ENCODE assay signal across 4 fruit fly cellular contexts in genomic region chr3L:3338028-3338855, dm6.
TF ChIP-seq lines count a peak whose summit lies in the region.

No protein-coding gene starts in this region.

- no peak for TF ChIP-seq CTCF in whole organism, embryonic (GFP tag; optimal IDR thresholded peaks at IDR 0.05; lab: Kevin White, UChicago)

TF ChIP-seq in whole organism, adult, 20 proteins besides CTCF, POLR2A, EP300 and RAD21:
- TF ChIP-seq ovo (GFP tag; optimal IDR thresholded peaks at IDR 0.05; lab: Kevin White, UChicago) = peak; percentile 97
- no peak for TF ChIP-seq Clk (GFP tag; optimal IDR thresholded peaks at IDR 0.05; lab: Kevin White, UChicago)
- TF ChIP-seq CG33017 (tag; optimal IDR thresholded peaks at IDR 0.05; lab: Kevin White, UChicago) = no peak
- TF ChIP-seq Crg-1 (GFP tag; optimal IDR thresholded peaks at IDR 0.05; lab: Kevin White, UChicago) = peak; percentile 17
- peak; percentile 10 for TF ChIP-seq kay (GFP tag; lab: Kevin White, UChicago; ENCODE audit: borderline replicate concordance)
- peak; percentile 14 for TF ChIP-seq Mnt (GFP tag; optimal IDR thresholded peaks at IDR 0.05; lab: Kevin White, UChicago)
- TF ChIP-seq CG5204 (GFP tag; optimal IDR thresholded peaks at IDR 0.05; lab: Kevin White, UChicago) = no peak

TF ChIP-seq in whole organism, embryonic, 481 proteins besides CTCF, POLR2A, EP300 and RAD21 (continues in another document):
- no peak for TF ChIP-seq p53 (GFP tag; optimal IDR thresholded peaks at IDR 0.05; lab: Kevin White, UChicago)
- TF ChIP-seq Med (GFP tag; lab: Kevin White, UChicago) = peak; percentile 66
- no peak for TF ChIP-seq Antp (GFP tag; optimal IDR thresholded peaks at IDR 0.05; lab: Kevin White, UChicago)
- TF ChIP-seq CG30020 (tag; optimal IDR thresholded peaks at IDR 0.05; lab: Kevin White, UChicago) = no peak
- TF ChIP-seq CG10654 (GFP tag; optimal IDR thresholded peaks at IDR 0.05; lab: Kevin White, UChicago) = no peak
- TF ChIP-seq chinmo (GFP tag; IDR thresholded peaks at IDR 0.05; lab: Robert Waterston, UW; ENCODE audit: partially characterized antibody) = peak; percentile 77; the same call in 2 of the 4 replicates
- no peak for TF ChIP-seq Chrac-16 (GFP tag; optimal IDR thresholded peaks at IDR 0.05; lab: Kevin White, UChicago)
- no peak for TF ChIP-seq wor (GFP tag; IDR thresholded peaks at IDR 0.05; lab: Robert Waterston, UW)
- TF ChIP-seq CG6654 (GFP tag; optimal IDR thresholded peaks at IDR 0.05; lab: Kevin White, UChicago) = peak; percentile 94
- TF ChIP-seq CG8359 (GFP tag; optimal IDR thresholded peaks at IDR 0.05; lab: Kevin White, UChicago; ENCODE audit: borderline replicate concordance) = no peak
- no peak for TF ChIP-seq stc (GFP tag; IDR thresholded peaks at IDR 0.05; lab: Robert Waterston, UW)
- TF ChIP-seq CG15073 (GFP tag; optimal IDR thresholded peaks at IDR 0.05; lab: Kevin White, UChicago) = no peak
- TF ChIP-seq CG18476 (GFP tag; optimal IDR thresholded peaks at IDR 0.05; lab: Kevin White, UChicago) = no peak
- no peak for TF ChIP-seq tin (GFP tag; optimal IDR thresholded peaks at IDR 0.05; lab: Kevin White, UChicago)
- no peak for TF ChIP-seq CG4282 (GFP tag; optimal IDR thresholded peaks at IDR 0.05; lab: Kevin White, UChicago)
- no peak for TF ChIP-seq bowl (GFP tag; IDR thresholded peaks at IDR 0.05; lab: Robert Waterston, UW)
- TF ChIP-seq sima (GFP tag; optimal IDR thresholded peaks at IDR 0.05; lab: Kevin White, UChicago) = no peak
- peak; percentile 34 for TF ChIP-seq grau (tag; optimal IDR thresholded peaks at IDR 0.05; lab: Kevin White, UChicago)
- peak; percentile 29 for TF ChIP-seq kni (GFP tag; optimal IDR thresholded peaks at IDR 0.05; lab: Kevin White, UChicago)
- no peak for TF ChIP-seq CG12071 (GFP tag; optimal IDR thresholded peaks at IDR 0.05; lab: Kevin White, UChicago)
- TF ChIP-seq h (optimal IDR thresholded peaks at IDR 0.05; lab: Kevin White, UChicago) = no peak
- no peak for TF ChIP-seq amos (GFP tag; IDR thresholded peaks at IDR 0.05; lab: Robert Waterston, UW; ENCODE audit: partially characterized antibody)
- TF ChIP-seq her (GFP tag; optimal IDR thresholded peaks at IDR 0.05; lab: Kevin White, UChicago) = no peak
- 0 out of 3 replicates have a peak, but pooled peaks have one; percentile 26 for TF ChIP-seq CG34422 (GFP tag; IDR thresholded peaks at IDR 0.05; lab: Robert Waterston, UW)
- no peak for TF ChIP-seq CG18262 (tag; optimal IDR thresholded peaks at IDR 0.05; lab: Kevin White, UChicago)
- no peak for TF ChIP-seq ham (GFP tag; IDR thresholded peaks at IDR 0.05; lab: Robert Waterston, UW)
- TF ChIP-seq Hr3 (GFP tag; optimal IDR thresholded peaks at IDR 0.05; lab: Kevin White, UChicago) = no peak
- TF ChIP-seq CG10462 (GFP tag; optimal IDR thresholded peaks at IDR 0.05; lab: Kevin White, UChicago) = no peak
- peak; percentile 75 for TF ChIP-seq oc (tag; optimal IDR thresholded peaks at IDR 0.05; lab: Kevin White, UChicago)

TF ChIP-seq in whole organism, prepupa, 60 proteins besides CTCF, POLR2A, EP300 and RAD21 (continues in another document):
- no peak for TF ChIP-seq Eip75B (GFP tag; optimal IDR thresholded peaks at IDR 0.05; lab: Kevin White, UChicago)
- no peak for TF ChIP-seq CG15336 (GFP tag; IDR thresholded peaks at IDR 0.05; lab: Robert Waterston, UW)
- no peak for TF ChIP-seq CG7368 (GFP tag; optimal IDR thresholded peaks at IDR 0.05; lab: Kevin White, UChicago)
- no peak for TF ChIP-seq fd85E (GFP tag; optimal IDR thresholded peaks at IDR 0.05; lab: Kevin White, UChicago)
- no peak for TF ChIP-seq Sox15 (GFP tag; optimal IDR thresholded peaks at IDR 0.05; lab: Kevin White, UChicago)
- TF ChIP-seq Hr38 (GFP tag; optimal IDR thresholded peaks at IDR 0.05; lab: Kevin White, UChicago) = no peak
- peak; percentile 61 for TF ChIP-seq Eip78C (GFP tag; lab: Kevin White, UChicago)
- no peak for TF ChIP-seq eg (GFP tag; IDR thresholded peaks at IDR 0.05; lab: Robert Waterston, UW)
- peak; percentile 56 for TF ChIP-seq fd59A (GFP tag; optimal IDR thresholded peaks at IDR 0.05; lab: Kevin White, UChicago)
- peak; percentile 33 for TF ChIP-seq dsx (GFP tag; optimal IDR thresholded peaks at IDR 0.05; lab: Kevin White, UChicago; ENCODE audit: poor library complexity, severe bottlenecking)
- peak; percentile 67 to 96 for TF ChIP-seq ss (GFP tag; optimal IDR thresholded peaks at IDR 0.05; lab: Kevin White, UChicago)
- peak; percentile 70 for TF ChIP-seq CG3032 (tag; optimal IDR thresholded peaks at IDR 0.05; lab: Kevin White, UChicago)
- TF ChIP-seq salr (GFP tag; optimal IDR thresholded peaks at IDR 0.05; lab: Kevin White, UChicago) = peak in 1 of 2 experiments; percentile 2
- TF ChIP-seq CG10669 (GFP tag; optimal IDR thresholded peaks at IDR 0.05; lab: Kevin White, UChicago) = peak; percentile 53
- no peak for TF ChIP-seq CG6854 (GFP tag; optimal IDR thresholded peaks at IDR 0.05; lab: Kevin White, UChicago)
- TF ChIP-seq CG31627 (GFP tag; optimal IDR thresholded peaks at IDR 0.05; lab: Kevin White, UChicago) = no peak
- no peak for TF ChIP-seq CG6163 (GFP tag; IDR thresholded peaks at IDR 0.05; lab: Robert Waterston, UW)
- TF ChIP-seq pdm3 (GFP tag; optimal IDR thresholded peaks at IDR 0.05; lab: Kevin White, UChicago) = peak; percentile 29
- TF ChIP-seq CG10631 (GFP tag; optimal IDR thresholded peaks at IDR 0.05; lab: Kevin White, UChicago) = peak; percentile 32
- TF ChIP-seq fkh (GFP tag; optimal IDR thresholded peaks at IDR 0.05; lab: Kevin White, UChicago) = no peak
- TF ChIP-seq Met (GFP tag; optimal IDR thresholded peaks at IDR 0.05; lab: Kevin White, UChicago) = no peak
- TF ChIP-seq OdsH (GFP tag; optimal IDR thresholded peaks at IDR 0.05; lab: Kevin White, UChicago) = no peak
- peak; percentile 61 for TF ChIP-seq Ets96B (tag; optimal IDR thresholded peaks at IDR 0.05; lab: Kevin White, UChicago)
- TF ChIP-seq vri (GFP tag; optimal IDR thresholded peaks at IDR 0.05; lab: Kevin White, UChicago) = no peak
- TF ChIP-seq Hr39 (GFP tag; optimal IDR thresholded peaks at IDR 0.05; lab: Kevin White, UChicago) = no peak
- TF ChIP-seq CG3919 (GFP tag; optimal IDR thresholded peaks at IDR 0.05; lab: Kevin White, UChicago) = peak; percentile 22
- TF ChIP-seq topi (GFP tag; optimal IDR thresholded peaks at IDR 0.05; lab: Kevin White, UChicago) = no peak
- TF ChIP-seq esn (GFP tag; optimal IDR thresholded peaks at IDR 0.05; lab: Kevin White, UChicago) = no peak
- no peak for TF ChIP-seq CG8319 (GFP tag; optimal IDR thresholded peaks at IDR 0.05; lab: Kevin White, UChicago)
- peak; percentile 83 for TF ChIP-seq svp (GFP tag; lab: Kevin White, UChicago)
- no peak for TF ChIP-seq Blimp-1 (GFP tag; optimal IDR thresholded peaks at IDR 0.05; lab: Kevin White, UChicago)
- no peak for TF ChIP-seq CG6276 (GFP tag; optimal IDR thresholded peaks at IDR 0.05; lab: Kevin White, UChicago)

TF ChIP-seq in whole organism, pupa, 21 proteins besides CTCF, POLR2A, EP300 and RAD21:
- peak; percentile 35 for TF ChIP-seq CG13204 (GFP tag; optimal IDR thresholded peaks at IDR 0.05; lab: Kevin White, UChicago)
- TF ChIP-seq CG8301 (tag; optimal IDR thresholded peaks at IDR 0.05; lab: Kevin White, UChicago) = peak; percentile 27
- TF ChIP-seq EcR (GFP tag; optimal IDR thresholded peaks at IDR 0.05; lab: Kevin White, UChicago) = peak; percentile 70
- TF ChIP-seq CG4496 (GFP tag; IDR thresholded peaks at IDR 0.05; lab: Robert Waterston, UW) = no peak; the same call in 2 of the 3 replicates
- peak; percentile 31 for TF ChIP-seq CG34367 (tag; optimal IDR thresholded peaks at IDR 0.05; lab: Kevin White, UChicago)
- peak; percentile 55 for TF ChIP-seq CG9948 (tag; optimal IDR thresholded peaks at IDR 0.05; lab: Kevin White, UChicago)
- peak; percentile 62 for TF ChIP-seq CG8159 (tag; optimal IDR thresholded peaks at IDR 0.05; lab: Kevin White, UChicago)
- peak; percentile 70 for TF ChIP-seq CG15710 (tag; optimal IDR thresholded peaks at IDR 0.05; lab: Kevin White, UChicago)
- TF ChIP-seq rn (GFP tag; IDR thresholded peaks at IDR 0.05; lab: Robert Waterston, UW) = no peak
- peak; percentile 43 for TF ChIP-seq CG17806 (tag; optimal IDR thresholded peaks at IDR 0.05; lab: Kevin White, UChicago)
